Fruit fly (Drosophila melanogaster): ENCODE data around the gene Myt1.

Gene Myt1

DNA sequence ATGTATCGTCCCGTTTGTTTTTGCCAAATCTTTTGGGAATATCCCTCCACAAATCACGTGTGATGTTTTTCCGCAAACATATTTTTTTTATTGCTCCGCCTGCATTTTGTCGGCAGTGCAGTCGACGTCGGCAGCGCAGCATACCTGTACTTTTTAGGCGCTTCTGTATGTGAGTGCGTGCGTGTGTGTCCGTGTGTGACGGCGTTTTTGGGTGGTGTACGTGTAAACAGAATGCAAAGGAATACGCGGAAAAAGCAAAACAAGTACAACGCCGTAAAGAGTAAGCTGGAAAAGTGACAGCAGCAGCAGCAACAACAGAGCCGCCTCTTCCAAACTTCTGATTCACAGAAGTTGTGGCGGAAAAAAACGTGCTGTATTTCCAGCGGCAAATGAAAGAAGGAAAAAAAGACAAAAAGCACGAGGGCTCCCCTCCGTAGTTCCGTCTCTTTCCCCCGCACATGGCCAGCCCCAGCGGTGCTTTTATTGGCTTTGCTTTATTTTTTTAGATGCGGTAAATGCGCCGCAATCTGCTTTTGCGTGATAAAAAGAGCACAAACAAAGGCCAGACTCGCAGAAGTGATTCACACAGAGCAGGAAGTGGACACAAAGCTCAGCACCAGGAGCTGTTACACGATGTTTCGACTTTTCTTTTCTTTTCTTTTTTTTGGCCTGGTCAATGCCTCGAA, 9.1 kb downstream of the Myt1 start (continued):
- TF ChIP-seq otp (GFP tag; IDR thresholded peaks at IDR 0.05), result no peak
- TF ChIP-seq Opbp (GFP tag; IDR thresholded peaks at IDR 0.05; ENCODE audit: partially characterized antibody), result no peak
- no peak for TF ChIP-seq Meics (GFP tag; optimal IDR thresholded peaks at IDR 0.05)
- TF ChIP-seq Stat92E (GFP tag; optimal IDR thresholded peaks at IDR 0.05), result no peak
- peak; percentile 4 for TF ChIP-seq Abd-B (GFP tag; optimal IDR thresholded peaks at IDR 0.05)
- no peak for TF ChIP-seq PHDP (tag; optimal IDR thresholded peaks at IDR 0.05)
- peak; percentile 97 for TF ChIP-seq nom (GFP tag; optimal IDR thresholded peaks at IDR 0.05)
- no peak for TF ChIP-seq CG13775 (GFP tag; optimal IDR thresholded peaks at IDR 0.05)
- TF ChIP-seq Oaz (GFP tag; IDR thresholded peaks at IDR 0.05), result no peak
- no peak for TF ChIP-seq Dip2 (GFP tag; IDR thresholded peaks at IDR 0.05)
- TF ChIP-seq Hey (tag; optimal IDR thresholded peaks at IDR 0.05), result no peak
- no peak for TF ChIP-seq CG6654 (GFP tag; optimal IDR thresholded peaks at IDR 0.05)
- TF ChIP-seq YL-1 (GFP tag; optimal IDR thresholded peaks at IDR 0.05), result peak; percentile 58
- no peak for TF ChIP-seq ash1 (GFP tag; optimal IDR thresholded peaks at IDR 0.05)
- TF ChIP-seq ttk (GFP tag; IDR thresholded peaks at IDR 0.05), result no peak
- TF ChIP-seq CG12104 (GFP tag; optimal IDR thresholded peaks at IDR 0.05), result no peak
- TF ChIP-seq tgo (GFP tag; IDR thresholded peaks at IDR 0.05), result no peak
- no peak for TF ChIP-seq CG9727 (GFP tag; optimal IDR thresholded peaks at IDR 0.05)
- TF ChIP-seq Hand (GFP tag; optimal IDR thresholded peaks at IDR 0.05), result no peak
- TF ChIP-seq CG30403 (GFP tag; optimal IDR thresholded peaks at IDR 0.05), result no peak
- TF ChIP-seq Hr39 (optimal IDR thresholded peaks at IDR 0.05), result no peak
- TF ChIP-seq Lpt (GFP tag; optimal IDR thresholded peaks at IDR 0.05), result no peak
- TF ChIP-seq Dfd (GFP tag; optimal IDR thresholded peaks at IDR 0.05), result no peak
- no peak for TF ChIP-seq CG16813 (GFP tag; IDR thresholded peaks at IDR 0.05; ENCODE audit: partially characterized antibody)
- 0 out of 2 replicates have a peak, but pooled peaks have one; percentile 11 for TF ChIP-seq CG32772 (GFP tag; IDR thresholded peaks at IDR 0.05)
- no peak for TF ChIP-seq HLH54F (GFP tag; optimal IDR thresholded peaks at IDR 0.05)
- no peak for TF ChIP-seq CG1792 (GFP tag; optimal IDR thresholded peaks at IDR 0.05)
- no peak for TF ChIP-seq CG6272 (GFP tag; IDR thresholded peaks at IDR 0.05)
- TF ChIP-seq Pdp1 (GFP tag; optimal IDR thresholded peaks at IDR 0.05), result no peak
- no peak for TF ChIP-seq CG3163 (GFP tag; optimal IDR thresholded peaks at IDR 0.05)
- no peak for TF ChIP-seq oc (tag; optimal IDR thresholded peaks at IDR 0.05)
- no peak for TF ChIP-seq B-H2 (GFP tag; optimal IDR thresholded peaks at IDR 0.05)
- no peak for TF ChIP-seq sr (GFP tag; IDR thresholded peaks at IDR 0.05)
- no peak for TF ChIP-seq CG13123 (GFP tag; optimal IDR thresholded peaks at IDR 0.05)
- TF ChIP-seq Lim3 (GFP tag; IDR thresholded peaks at IDR 0.05), result no peak
- peak in 1 of 2 experiments; percentile 83 for TF ChIP-seq bsh (GFP tag; optimal IDR thresholded peaks at IDR 0.05)

DNA sequence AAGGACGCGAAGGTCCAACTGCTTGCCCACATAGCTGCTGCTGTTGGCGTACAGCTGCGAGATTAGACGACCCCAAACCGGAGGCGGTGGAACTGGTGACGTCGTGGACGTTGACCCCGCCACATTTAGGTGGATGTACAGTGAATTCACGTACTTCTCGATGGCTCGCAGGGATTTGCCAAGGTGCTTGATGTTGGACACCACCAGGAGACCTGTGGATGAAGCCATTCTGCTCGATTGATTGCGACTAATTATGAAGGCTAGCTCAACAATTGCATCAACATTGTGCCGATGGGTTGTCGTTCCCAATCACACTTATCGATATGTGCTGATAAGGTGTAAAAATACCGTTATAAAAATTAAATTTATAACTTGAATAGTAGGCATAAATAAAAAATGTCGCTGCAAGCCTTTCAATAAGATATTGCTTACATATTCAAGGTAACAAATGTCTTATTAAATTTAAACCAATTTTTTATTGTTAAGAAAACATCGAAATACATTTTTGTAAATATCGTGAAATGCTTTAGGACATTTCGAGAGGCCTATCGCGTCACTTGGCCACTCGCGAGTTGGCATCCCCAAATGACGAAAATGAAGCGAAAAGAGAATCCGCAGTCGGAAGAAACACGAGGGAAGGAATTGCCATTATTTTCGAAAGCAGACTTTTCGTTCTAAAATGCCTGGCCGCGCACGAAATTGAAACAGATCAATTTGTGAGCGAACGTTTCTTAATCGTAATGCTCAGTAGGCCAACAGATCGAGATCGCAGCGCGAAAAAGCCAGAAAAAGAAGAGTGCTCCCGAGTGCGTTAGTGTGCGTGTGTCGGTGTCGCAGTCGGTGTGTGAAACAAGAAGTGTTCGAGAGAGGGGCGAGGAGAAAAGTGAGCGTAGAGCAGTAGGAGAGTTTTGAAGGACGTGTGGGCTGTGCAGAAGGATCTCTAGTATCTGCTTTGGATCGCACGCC, 10.6 kb downstream of the Myt1 start, which contains the start of the genes Ppat-Dpck and scny:
Gene Ppat-Dpck, minus strand, starts transcription at position 263 of the 966 bp plus-strand sequence.
Gene scny, plus strand, starts transcription at position 471 of the 966 bp plus-strand sequence.
- TF ChIP-seq zf30C (GFP tag; optimal IDR thresholded peaks at IDR 0.05) (no peak), trh (GFP tag; optimal IDR thresholded peaks at IDR 0.05) (no peak), Aef1 (GFP tag; IDR thresholded peaks at IDR 0.05) (no peak), grn (GFP tag; optimal IDR thresholded peaks at IDR 0.05) (peak; percentile 54), CG17829 (tag; optimal IDR thresholded peaks at IDR 0.05) (peak; percentile 59), unpg (GFP tag; optimal IDR thresholded peaks at IDR 0.05) (peak; percentile 40), row (GFP tag; IDR thresholded peaks at IDR 0.05) (peak; percentile 77), CG12391 (tag; optimal IDR thresholded peaks at IDR 0.05) (peak; percentile 34), CG14710 (tag; optimal IDR thresholded peaks at IDR 0.05) (peak; percentile 82), gem (tag; optimal IDR thresholded peaks at IDR 0.05) (no peak), slbo (GFP tag; IDR thresholded peaks at IDR 0.05) (no peak), CG12104 (GFP tag; optimal IDR thresholded peaks at IDR 0.05) (no peak), CG4617 (GFP tag; optimal IDR thresholded peaks at IDR 0.05; ENCODE audit: borderline replicate concordance) (peak; percentile 30), Drgx (GFP tag; IDR thresholded peaks at IDR 0.05) (0 out of 2 replicates have a peak, but pooled peaks have one; percentile 8)

All from whole organism, embryonic.